Worm (Caenorhabditis elegans): ENCODE data around the gene trp-2.

The trp-2 gene

ce11 chrIII:1002510-1002909 lies 10.8 kb downstream of the trp-2 start, which contains the start of gene clec-150:
Gene clec-150, plus strand, starts transcription at chrIII:1002707.
- peak; percentile 70 for TF ChIP-seq fos-1 (tag; optimal IDR thresholded peaks at IDR 0.05)
- no peak for TF ChIP-seq ZK546.5 (tag; optimal IDR thresholded peaks at IDR 0.05)
- TF ChIP-seq gmeb-1 (tag; optimal IDR thresholded peaks at IDR 0.05), result peak; percentile 46
- no peak for TF ChIP-seq blmp-1 (tag; optimal IDR thresholded peaks at IDR 0.05; ENCODE audit: insufficient read depth)
- peak; percentile 91 for TF ChIP-seq crh-2 (tag; optimal IDR thresholded peaks at IDR 0.05)

ce11 chrIII:1004464-1004863 lies 12.8 kb downstream of the trp-2 start:
- TF ChIP-seq blmp-1 (tag; optimal IDR thresholded peaks at IDR 0.05; ENCODE audit: insufficient read depth) (no peak), mbf-1 (tag; optimal IDR thresholded peaks at IDR 0.05) (no peak), ztf-11 (tag; optimal IDR thresholded peaks at IDR 0.05) (no peak), ztf-4 (tag; optimal IDR thresholded peaks at IDR 0.05) (no peak), fos-1 (tag; optimal IDR thresholded peaks at IDR 0.05) (no peak), unc-55 (GFP tag; optimal IDR thresholded peaks at IDR 0.05) (no peak), crh-2 (tag; optimal IDR thresholded peaks at IDR 0.05) (no peak), elt-1 (tag; optimal IDR thresholded peaks at IDR 0.05) (no peak), R02D3.7 (tag; optimal IDR thresholded peaks at IDR 0.05) (no peak)

ce11 chrIII:1007143-1007905 lies 15.6 kb downstream of the trp-2 start:
- TF ChIP-seq elt-3 (tag; optimal IDR thresholded peaks at IDR 0.05) (no peak), crh-2 (tag; optimal IDR thresholded peaks at IDR 0.05) (no peak), skn-1 (tag; optimal IDR thresholded peaks at IDR 0.05) (no peak), nhr-237 (tag; optimal IDR thresholded peaks at IDR 0.05) (no peak), elt-1 (tag; optimal IDR thresholded peaks at IDR 0.05) (no peak), Y55F3AM.14 (GFP tag; optimal IDR thresholded peaks at IDR 0.05) (no peak), lin-39 (tag; optimal IDR thresholded peaks at IDR 0.05) (no peak), nhr-12 (tag; optimal IDR thresholded peaks at IDR 0.05) (no peak)

- no peak for TF ChIP-seq lin-39 (tag; optimal IDR thresholded peaks at IDR 0.05)
- no peak for TF ChIP-seq ZK546.5 (tag; optimal IDR thresholded peaks at IDR 0.05)
- TF ChIP-seq nhr-25 (tag; optimal IDR thresholded peaks at IDR 0.05), result no peak
- TF ChIP-seq mbf-1 (tag; optimal IDR thresholded peaks at IDR 0.05), result no peak
- TF ChIP-seq nhr-237 (tag; optimal IDR thresholded peaks at IDR 0.05), result no peak
- TF ChIP-seq R02D3.7 (tag; optimal IDR thresholded peaks at IDR 0.05), result no peak
- no peak for TF ChIP-seq ztf-11 (tag; optimal IDR thresholded peaks at IDR 0.05)
- no peak for TF ChIP-seq egl-27 (tag; optimal IDR thresholded peaks at IDR 0.05)
- no peak for TF ChIP-seq elt-3 (tag; optimal IDR thresholded peaks at IDR 0.05)
- no peak for TF ChIP-seq lin-11 (tag; optimal IDR thresholded peaks at IDR 0.05)
- TF ChIP-seq nhr-12 (tag; optimal IDR thresholded peaks at IDR 0.05), result no peak
- no peak for TF ChIP-seq nhr-6 (tag; optimal IDR thresholded peaks at IDR 0.05)
- no peak for TF ChIP-seq ztf-4 (tag; optimal IDR thresholded peaks at IDR 0.05)
- TF ChIP-seq ztf-1 (GFP tag; conservative IDR thresholded peaks at IDR 0.05), result no peak
- TF ChIP-seq unc-55 (GFP tag; optimal IDR thresholded peaks at IDR 0.05), result no peak
Observed at ce11 chrIII:1008091-1008490, 16.4 kb downstream of the trp-2 start, which contains the start of gene clc-27. Gene clc-27, plus strand, starts transcription at chrIII:1008391.

ce11 chrIII:1009775-1010174 lies 18.1 kb downstream of the trp-2 start, which contains the start of gene clc-24:
Gene clc-24, plus strand, starts transcription at chrIII:1010037.
- TF ChIP-seq gmeb-1 (tag; optimal IDR thresholded peaks at IDR 0.05) (no peak), lsy-2 (tag; optimal IDR thresholded peaks at IDR 0.05) (no peak), lin-11 (tag; optimal IDR thresholded peaks at IDR 0.05) (no peak), dmd-4 (tag; optimal IDR thresholded peaks at IDR 0.05) (no peak), unc-39 (tag; optimal IDR thresholded peaks at IDR 0.05) (no peak), lin-13 (GFP tag; optimal IDR thresholded peaks at IDR 0.05) (no peak), sem-4 (tag; optimal IDR thresholded peaks at IDR 0.05) (no peak), peb-1 (tag; optimal IDR thresholded peaks at IDR 0.05) (no peak)

- no peak for TF ChIP-seq nhr-10 (tag; optimal IDR thresholded peaks at IDR 0.05)
- no peak for TF ChIP-seq unc-55 (GFP tag; optimal IDR thresholded peaks at IDR 0.05)
- no peak for TF ChIP-seq sma-3 (GFP tag; optimal IDR thresholded peaks at IDR 0.05)
- TF ChIP-seq nhr-11 (tag; optimal IDR thresholded peaks at IDR 0.05), result no peak
- TF ChIP-seq nhr-23 (tag; optimal IDR thresholded peaks at IDR 0.05), result no peak
- TF ChIP-seq lin-11 (tag; optimal IDR thresholded peaks at IDR 0.05), result no peak
- no peak for TF ChIP-seq alr-1 (tag; optimal IDR thresholded peaks at IDR 0.05)
- TF ChIP-seq lsy-2 (tag; optimal IDR thresholded peaks at IDR 0.05), result no peak
- no peak for TF ChIP-seq blmp-1 (tag; optimal IDR thresholded peaks at IDR 0.05; ENCODE audit: insufficient read depth)
- TF ChIP-seq ztf-1 (GFP tag; conservative IDR thresholded peaks at IDR 0.05), result no peak
Observed at ce11 chrIII:1016080-1016479, 24.4 kb downstream of the trp-2 start, which contains the start of gene Y34F4.3. Gene Y34F4.3, minus strand, starts transcription at chrIII:1016180.
